Worm (Caenorhabditis elegans): Measurements from ENCODE around the gene col-125.

Gene col-125

DNA sequence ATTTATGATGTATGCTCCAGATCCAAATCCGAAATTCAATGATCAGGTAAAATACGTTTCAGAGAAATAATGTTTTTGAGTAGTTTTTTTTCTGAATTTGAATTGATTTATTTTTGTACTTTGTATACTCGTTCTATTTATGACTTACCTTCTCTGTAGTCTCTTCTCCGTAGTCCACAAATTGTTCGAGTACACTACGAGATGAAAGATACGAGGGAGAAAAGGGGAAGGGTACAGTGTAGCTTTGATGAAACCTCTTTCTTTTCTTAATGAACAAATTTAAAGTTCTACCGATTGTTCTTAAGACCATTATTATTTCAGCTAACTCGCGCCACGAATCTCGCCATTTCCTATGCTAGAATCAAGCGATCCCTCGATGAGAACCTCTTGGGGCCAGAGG, 45.2 kb upstream of the col-125 start:
- TF ChIP-seq sptf-2 (GFP tag; optimal IDR thresholded peaks at IDR 0.05) (no peak), zfh-2 (GFP tag; conservative IDR thresholded peaks at IDR 0.05) (no peak), F55B11.4 (tag; optimal IDR thresholded peaks at IDR 0.05; ENCODE audit: borderline replicate concordance, insufficient read depth) (no peak), chd-7 (tag; optimal IDR thresholded peaks at IDR 0.05) (no peak), nhr-179 (tag; optimal IDR thresholded peaks at IDR 0.05) (no peak), F57C9.4 (tag; optimal IDR thresholded peaks at IDR 0.05) (no peak)

DNA sequence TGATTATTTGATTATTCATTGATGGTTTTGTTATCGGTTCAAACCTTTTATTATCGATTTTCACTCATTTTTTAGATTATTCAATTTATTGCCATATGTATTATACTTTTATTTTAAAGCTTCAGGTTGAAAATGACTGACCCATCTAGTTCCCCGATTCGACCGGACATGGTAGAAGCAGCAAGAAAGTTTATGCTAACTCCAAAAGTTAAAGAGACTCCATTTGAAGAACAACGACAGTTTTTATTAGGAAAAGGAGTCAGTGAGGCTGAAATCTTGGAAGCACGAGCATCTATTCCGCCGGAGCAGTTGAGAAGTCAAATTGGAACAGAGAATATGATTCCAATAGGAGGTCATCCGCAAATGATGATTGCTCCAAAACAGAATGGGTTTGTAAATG, 42.3 kb upstream of the col-125 start, which contains the start of gene prx-14:
prx-14 (plus strand) TSS at position 120 of the 400 bp plus-strand sequence.
- TF ChIP-seq B0336.3 (GFP tag; IDR thresholded peaks at IDR 0.05) (peak; percentile 67), dox-1 (GFP tag; IDR thresholded peaks at IDR 0.05) (no peak), repo-1 (tag; optimal IDR thresholded peaks at IDR 0.05) (peak; percentile 52), gei-17 (GFP tag; optimal IDR thresholded peaks at IDR 0.05) (peak; percentile 2), egrh-3 (GFP tag; IDR thresholded peaks at IDR 0.05) (no peak), attf-5 (GFP tag; optimal IDR thresholded peaks at IDR 0.05) (no peak), Y56A3A.18 (GFP tag; IDR thresholded peaks at IDR 0.05) (0 out of 2 replicates have a peak, but pooled peaks have one; percentile 31), Y53G8AR.9 (GFP tag; conservative IDR thresholded peaks at IDR 0.05) (peak; percentile 60), attf-6 (GFP tag; IDR thresholded peaks at IDR 0.05) (no peak), C17E4.6 (GFP tag; IDR thresholded peaks at IDR 0.05) (0 out of 2 replicates have a peak, but pooled peaks have one; percentile 42), pbrm-1 (GFP tag; IDR thresholded peaks at IDR 0.05) (no peak), ekl-4 (GFP tag; IDR thresholded peaks at IDR 0.05) (0 out of 2 replicates have a peak, but pooled peaks have one; percentile 7)

DNA sequence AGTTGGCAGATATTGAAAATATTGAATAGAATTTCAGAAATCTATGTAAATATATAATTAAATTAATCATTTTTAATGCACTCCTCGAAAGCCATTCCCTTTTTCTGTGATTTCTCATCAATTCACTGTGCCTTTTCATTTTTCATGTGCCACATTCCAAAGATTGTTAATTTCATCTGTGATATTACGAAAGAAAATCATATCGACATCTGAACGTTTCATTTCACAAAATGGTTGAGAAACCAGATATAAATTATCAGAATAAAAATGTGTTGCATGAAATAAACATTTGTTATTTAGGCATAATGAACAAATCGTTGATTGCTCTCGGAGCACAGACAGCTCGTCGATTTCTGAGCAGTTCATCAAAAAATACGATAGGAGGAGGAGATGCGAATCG, 41.3 kb upstream of the col-125 start, which contains the start of gene nuaf-3:
nuaf-3 (plus strand) TSS at position 301 of the 400 bp plus-strand sequence.
- TF ChIP-seq F52B5.7 (tag; optimal IDR thresholded peaks at IDR 0.05) (no peak), cebp-1 (GFP tag; IDR thresholded peaks at IDR 0.05) (no peak), cebp-1 (tag; optimal IDR thresholded peaks at IDR 0.05) (peak; percentile 0)

DNA sequence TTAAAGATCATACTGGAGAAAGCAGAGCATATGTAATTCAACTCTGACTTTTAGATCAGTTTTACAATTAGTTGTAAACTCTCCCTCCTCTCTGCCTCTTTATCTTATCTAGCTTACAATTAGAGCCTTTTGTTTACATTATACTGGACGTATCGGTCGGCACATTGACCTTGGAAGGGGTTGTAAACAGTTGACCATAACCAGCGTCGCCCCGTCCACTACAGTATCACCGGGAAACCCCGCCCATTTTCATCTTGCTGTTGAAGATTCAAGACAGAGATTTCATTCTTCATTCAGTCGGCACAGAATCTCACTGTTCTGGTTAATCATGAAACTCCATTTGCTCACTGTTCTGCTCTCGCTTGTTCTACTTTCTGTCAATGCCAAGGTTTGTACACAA, 38.6 kb upstream of the col-125 start, which contains the start of gene sdz-27:
sdz-27 (plus strand) TSS at position 301 of the 400 bp plus-strand sequence.
- no peak for TF ChIP-seq ceh-91 (GFP tag; IDR thresholded peaks at IDR 0.05)
- no peak for TF ChIP-seq rec-8 (tag; optimal IDR thresholded peaks at IDR 0.05)
- no peak for TF ChIP-seq lin-35 (GFP tag; optimal IDR thresholded peaks at IDR 0.05)
- TF ChIP-seq B0035.1 (tag; optimal IDR thresholded peaks at IDR 0.05), result no peak
- TF ChIP-seq ccch-3 (GFP tag; optimal IDR thresholded peaks at IDR 0.05), result no peak
- TF ChIP-seq zim-3 (tag; optimal IDR thresholded peaks at IDR 0.05), result no peak
- no peak for TF ChIP-seq egl-44 (GFP tag; IDR thresholded peaks at IDR 0.05)
- no peak for TF ChIP-seq mxl-1 (tag; optimal IDR thresholded peaks at IDR 0.05)

DNA sequence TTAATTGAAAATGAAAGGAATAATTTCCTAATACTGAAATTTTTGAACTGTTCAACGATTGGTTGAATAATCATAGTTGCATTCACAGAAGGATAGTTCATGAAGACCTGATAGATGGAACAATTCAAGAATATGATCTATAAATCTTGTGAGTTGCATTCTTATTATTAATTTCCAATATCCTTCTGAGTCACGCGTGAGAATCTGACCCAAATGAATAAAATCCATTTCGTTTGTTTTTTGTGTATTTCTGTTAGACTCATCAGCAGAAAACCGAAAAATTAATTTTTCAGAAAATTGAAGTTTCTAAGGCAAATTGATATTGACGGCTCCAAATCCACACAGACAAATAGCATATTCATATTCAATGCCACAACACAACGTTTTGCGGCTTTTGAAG, 35.9 kb upstream of the col-125 start, which contains the start of gene fbxb-79:
fbxb-79 (minus strand) TSS at position 101 of the 400 bp plus-strand sequence.
- TF ChIP-seq ccch-3 (GFP tag; optimal IDR thresholded peaks at IDR 0.05) (no peak), let-607 (tag; optimal IDR thresholded peaks at IDR 0.05) (no peak), B0261.1 (tag; optimal IDR thresholded peaks at IDR 0.05) (no peak), egl-18 (GFP tag; IDR thresholded peaks at IDR 0.05) (no peak), sptf-2 (GFP tag; optimal IDR thresholded peaks at IDR 0.05) (no peak), sdz-38 (tag; optimal IDR thresholded peaks at IDR 0.05) (no peak)

Measured in whole organism, young adult.